Worm (Caenorhabditis elegans): Measurements from ENCODE around the gene math-5.

DNA sequence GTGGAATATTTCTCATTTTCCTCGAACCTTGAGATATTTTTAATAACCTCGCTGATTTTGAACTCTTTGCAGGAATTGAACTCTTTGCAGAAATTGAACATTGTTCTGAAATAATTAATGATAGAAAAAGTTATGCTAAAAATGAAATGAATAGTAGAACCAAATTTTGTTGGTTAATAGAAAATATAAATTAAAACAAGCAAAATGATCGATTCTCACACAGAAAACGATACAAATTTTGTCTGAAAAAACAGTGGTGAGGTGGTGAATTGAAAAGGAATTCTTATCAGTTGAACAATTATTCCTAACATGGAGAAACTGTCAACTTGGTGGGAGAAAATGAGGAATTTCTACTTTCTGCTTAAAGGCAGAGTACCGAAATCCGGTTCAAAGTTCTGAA is 2.0 kb upstream of the math-5 start, which contains the start of gene math-6:
- no peak for TF ChIP-seq sdc-2 (tag; optimal IDR thresholded peaks at IDR 0.05)
- no peak for TF ChIP-seq F13H6.1 (tag; optimal IDR thresholded peaks at IDR 0.05)
- TF ChIP-seq rnt-1 (tag; optimal IDR thresholded peaks at IDR 0.05) = no peak
- TF ChIP-seq ref-2 (tag; optimal IDR thresholded peaks at IDR 0.05) = no peak
- TF ChIP-seq unc-55 (GFP tag; optimal IDR thresholded peaks at IDR 0.05) = no peak
- TF ChIP-seq gmeb-2 (tag; optimal IDR thresholded peaks at IDR 0.05) = no peak
- no peak for TF ChIP-seq ama-1 (optimal IDR thresholded peaks at IDR 0.05)
- TF ChIP-seq elt-2 (tag; optimal IDR thresholded peaks at IDR 0.05) = no peak
- TF ChIP-seq lim-6 (tag; optimal IDR thresholded peaks at IDR 0.05) = no peak
- no peak for TF ChIP-seq odd-2 (tag; optimal IDR thresholded peaks at IDR 0.05)
- TF ChIP-seq ceh-18 (tag; optimal IDR thresholded peaks at IDR 0.05) = no peak
- no peak for TF ChIP-seq tbx-7 (tag; optimal IDR thresholded peaks at IDR 0.05)
- no peak for TF ChIP-seq pat-9 (tag; optimal IDR thresholded peaks at IDR 0.05)

Data from whole organism, late embryonic.